Worm (Caenorhabditis elegans) whole organism, L4/young adult: ENCODE measurements around the gene fbxc-14.
"Not testable (repeated sequence)": the region's sequence is repeated elsewhere in the genome, so short reads cannot be mapped to it uniquely, and the experiment has no call there.

ENCODE experiments used
- W03F9.2 ChIP-seq: fragments of 150-350 bp; optimal IDR thresholded peaks from 2 replicates; lab custom pipeline; 2014; ENCODE audit warnings: missing biosample characterization, missing genetic modification characterization
- dao-5 ChIP-seq: sonication (generic microtip); optimal IDR thresholded peaks from 2 replicates; lab custom pipeline; 2016; ENCODE audit warnings: missing genotype, missing genetic modification characterization, moderate library complexity, missing compliant biosample characterization
- him-1 ChIP-seq: sonication (generic microtip); optimal IDR thresholded peaks from 2 replicates; lab custom pipeline; 2016; ENCODE audit warnings: missing genotype, missing genetic modification reagents, missing genetic modification characterization, missing compliant biosample characterization

The fbxc-14 gene

ce11 chrII:973999-974398 is at the start of gene fbxc-14:
Gene fbxc-14, plus strand, starts transcription at chrII:974299.
- no peak for TF ChIP-seq dao-5 (tag; lab: Kevin White, UChicago)
- no peak for TF ChIP-seq him-1 (tag; lab: Kevin White, UChicago)
- TF ChIP-seq W03F9.2 (tag; lab: Kevin White, UChicago) = no peak

ce11 chrII:927331-927730 is 46.8 kb upstream of the fbxc-14 start, which contains the start of gene R07C3.13:
Gene R07C3.13, minus strand, starts transcription at chrII:927431.
- TF ChIP-seq dao-5 (tag; lab: Kevin White, UChicago) (no peak), him-1 (tag; lab: Kevin White, UChicago) (no peak), W03F9.2 (tag; lab: Kevin White, UChicago) (no peak)

DNA sequence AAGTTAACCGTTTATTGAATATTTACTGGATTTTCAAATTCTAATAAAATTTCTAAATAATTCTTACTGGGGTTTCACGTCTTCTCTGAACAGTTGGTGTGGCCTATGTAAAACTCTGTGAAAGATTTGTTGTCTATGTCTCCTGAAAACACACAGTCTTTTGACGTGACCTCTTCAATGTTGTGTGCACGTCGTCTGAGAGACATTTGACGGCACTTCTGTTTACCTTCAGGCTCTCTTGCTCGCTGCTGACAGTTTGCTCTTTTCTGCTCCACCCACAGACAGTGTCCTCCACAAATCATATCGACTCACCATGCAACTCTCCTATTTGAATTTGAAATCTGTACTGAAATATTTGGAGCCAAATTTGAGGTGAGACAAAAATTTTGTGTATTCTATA is 43.2 kb upstream of the fbxc-14 start, which contains the start of gene fbxc-34:
Gene fbxc-34 (plus strand): TSS at position 301 of the 400 bp plus-strand sequence.
- TF ChIP-seq W03F9.2, him-1, dao-5 (tag; lab: Kevin White, UChicago): not testable (repeated sequence)

DNA sequence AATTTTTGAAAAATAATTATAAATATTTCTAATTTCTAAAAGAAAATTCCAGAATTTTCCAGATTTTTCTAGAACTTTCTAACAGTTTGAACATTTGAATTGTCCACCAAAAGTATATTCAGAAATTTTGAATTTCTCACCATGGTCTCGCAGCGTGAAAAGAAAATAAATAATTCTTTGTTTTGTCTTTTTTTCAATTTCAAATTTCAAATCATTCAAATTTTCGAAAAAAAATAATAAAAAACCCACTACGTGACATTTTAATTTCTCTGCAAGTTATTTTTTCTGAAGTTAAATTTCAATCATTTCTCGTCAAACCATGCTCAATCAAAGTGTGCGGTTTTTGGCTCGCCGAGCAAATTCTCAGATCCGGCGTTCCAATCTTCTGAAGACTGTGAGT is 41.4 kb upstream of the fbxc-14 start, which contains the start of gene acs-15:
Gene acs-15 (plus strand): TSS at position 301 of the 400 bp plus-strand sequence.
- TF ChIP-seq him-1 (tag; lab: Kevin White, UChicago) = no peak
- TF ChIP-seq W03F9.2 (tag; lab: Kevin White, UChicago) = no peak
- TF ChIP-seq dao-5 (tag; lab: Kevin White, UChicago) = no peak

DNA sequence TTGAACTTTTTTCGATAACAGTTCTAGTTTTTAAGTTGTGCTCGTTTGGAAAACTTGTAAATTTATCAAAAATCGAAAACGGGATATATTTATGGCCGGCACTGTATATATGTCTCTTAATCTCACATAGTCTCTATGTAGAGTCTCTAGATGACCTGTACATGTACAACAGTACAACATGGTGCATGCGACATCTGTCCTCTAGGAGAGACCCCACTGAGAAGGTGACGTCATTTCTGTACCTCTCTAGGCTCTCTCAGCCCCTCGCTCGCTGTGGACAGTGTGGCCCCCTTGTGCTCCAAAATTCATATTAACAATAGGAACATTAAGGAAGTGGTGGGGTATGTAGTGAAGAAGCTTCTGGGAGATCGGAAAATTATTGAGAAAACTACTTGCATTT is 36.8 kb upstream of the fbxc-14 start:
- no peak for TF ChIP-seq him-1 (tag; lab: Kevin White, UChicago)

- TF ChIP-seq dao-5 (tag; lab: Kevin White, UChicago) = no peak
Measured at ce11 chrII:938549-938948, 35.5 kb upstream of the fbxc-14 start, which contains the start of gene R07C3.3. Gene R07C3.3, plus strand, starts transcription at chrII:938849.

DNA sequence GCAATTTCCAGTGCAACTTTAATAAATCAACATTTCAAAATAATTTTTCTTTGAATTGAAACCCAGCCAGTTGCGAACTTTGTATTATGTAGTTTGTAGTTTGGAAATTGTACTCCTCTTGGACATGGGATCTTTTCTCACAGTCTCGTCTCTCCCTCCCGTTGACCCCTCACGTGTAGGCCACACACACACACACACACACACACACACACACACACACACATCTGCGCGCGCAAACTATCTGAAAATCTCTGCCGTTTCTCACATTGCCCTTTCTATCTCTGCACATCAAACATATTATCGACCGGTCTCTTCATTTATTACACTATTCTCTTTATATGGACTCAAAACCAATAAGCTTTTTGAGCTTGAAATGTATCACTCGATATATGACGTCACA is 33.3 kb upstream of the fbxc-14 start, which contains the start of gene fbxc-36:
Gene fbxc-36 (plus strand): TSS at position 205 of the 400 bp plus-strand sequence.
- TF ChIP-seq W03F9.2 (tag; lab: Kevin White, UChicago) (no peak), him-1 (tag; lab: Kevin White, UChicago) (no peak), dao-5 (tag; lab: Kevin White, UChicago) (no peak)

- no peak for TF ChIP-seq dao-5 (tag; lab: Kevin White, UChicago)
- TF ChIP-seq W03F9.2 (tag; lab: Kevin White, UChicago) = no peak
- TF ChIP-seq him-1 (tag; lab: Kevin White, UChicago) = no peak
Measured at ce11 chrII:943773-944172, 30.3 kb upstream of the fbxc-14 start, which contains the start of gene clec-43. Gene clec-43, plus strand, starts transcription at chrII:944066.

ce11 chrII:948091-948490 is 26.0 kb upstream of the fbxc-14 start, which contains the start of gene fbxc-32:
Gene fbxc-32, minus strand, starts transcription at chrII:948191.
- TF ChIP-seq dao-5 (tag; lab: Kevin White, UChicago) (no peak), W03F9.2 (tag; lab: Kevin White, UChicago) (no peak), him-1 (tag; lab: Kevin White, UChicago) (no peak)

- no peak for TF ChIP-seq him-1 (tag; lab: Kevin White, UChicago)
- no peak for TF ChIP-seq W03F9.2 (tag; lab: Kevin White, UChicago)
- TF ChIP-seq dao-5 (tag; lab: Kevin White, UChicago) = no peak
Measured at ce11 chrII:950374-950773, 23.7 kb upstream of the fbxc-14 start.

DNA sequence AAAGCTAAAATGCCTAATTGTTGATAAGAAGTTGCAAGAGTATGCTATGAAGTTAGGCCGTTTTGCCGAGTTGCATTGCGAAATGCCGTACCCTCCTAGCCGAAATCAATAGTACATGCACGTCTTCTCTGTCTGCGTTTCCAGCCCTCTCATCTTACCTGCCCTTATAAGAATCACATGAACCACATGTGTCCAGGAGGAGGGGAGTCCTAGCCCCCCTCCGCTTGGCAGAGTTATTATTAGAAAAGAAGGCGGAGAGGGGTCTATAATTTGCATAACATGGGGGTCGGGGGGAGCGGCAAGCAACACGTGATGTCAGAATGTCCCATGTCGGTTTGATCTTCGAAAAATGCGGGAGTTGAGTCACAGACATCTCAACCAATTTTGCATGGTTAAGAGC is 21.0 kb upstream of the fbxc-14 start:
- TF ChIP-seq dao-5 (tag; lab: Kevin White, UChicago) (no peak), W03F9.2 (tag; lab: Kevin White, UChicago) (no peak), him-1 (tag; lab: Kevin White, UChicago) (no peak)

- TF ChIP-seq him-1, dao-5, W03F9.2 (tag; lab: Kevin White, UChicago): not testable (repeated sequence)
Measured at ce11 chrII:954626-955025, 19.5 kb upstream of the fbxc-14 start, which contains the start of gene fbxc-7. Gene fbxc-7, plus strand, starts transcription at chrII:954926.

ce11 chrII:958618-959017 is 15.5 kb upstream of the fbxc-14 start, which contains the start of gene sdz-4:
Gene sdz-4, plus strand, starts transcription at chrII:958918.
- TF ChIP-seq dao-5 (tag; lab: Kevin White, UChicago) = no peak
- no peak for TF ChIP-seq him-1 (tag; lab: Kevin White, UChicago)
- TF ChIP-seq W03F9.2 (tag; lab: Kevin White, UChicago) = no peak

DNA sequence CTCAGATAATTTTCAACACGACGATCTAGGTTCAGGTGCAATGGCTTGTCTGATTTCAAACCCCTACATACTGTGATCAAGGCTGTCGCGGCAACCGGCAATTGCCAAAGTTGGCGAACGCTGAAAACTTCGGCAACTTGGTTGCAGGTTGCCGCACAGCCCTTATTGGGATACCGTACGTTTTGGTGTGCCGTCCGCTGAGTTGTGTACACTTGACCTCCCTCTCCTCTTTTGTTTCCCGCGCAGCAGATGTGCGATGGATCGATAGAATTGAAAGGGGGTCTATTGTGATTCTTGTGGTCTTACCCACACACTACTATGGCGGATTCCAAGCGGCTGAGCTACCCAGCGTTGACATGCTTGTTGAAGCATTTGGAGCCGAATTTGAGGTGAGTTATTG is 13.9 kb upstream of the fbxc-14 start, which contains the start of the genes C32B5.18 and C32B5.7:
Gene C32B5.18 (plus strand): TSS at position 301 of the 400 bp plus-strand sequence.
Gene C32B5.7 (plus strand): TSS at position 311 of the 400 bp plus-strand sequence.
- TF ChIP-seq dao-5 (tag; lab: Kevin White, UChicago) = no peak
- TF ChIP-seq W03F9.2 (tag; lab: Kevin White, UChicago) = no peak
- no peak for TF ChIP-seq him-1 (tag; lab: Kevin White, UChicago)
